Worm (Caenorhabditis elegans) whole organism, early embryonic: ENCODE measurements around the gene nspg-12.

Experiments
- B0310.2 ChIP-seq: sonication (generic microtip); optimal IDR thresholded peaks from 2 replicates; lab custom pipeline; 2016; ENCODE audit warnings: mild to moderate bottlenecking, missing genetic modification characterization, missing compliant biosample characterization
- F13C5.2 ChIP-seq: sonication (generic microtip); optimal IDR thresholded peaks from 2 replicates; lab custom pipeline; 2017; ENCODE audit warnings: mild to moderate bottlenecking, missing genetic modification characterization, inconsistent platforms, missing compliant biosample characterization
- aly-1 ChIP-seq: sonication (generic microtip); optimal IDR thresholded peaks from 2 replicates; lab custom pipeline; 2016; ENCODE audit warnings: missing genetic modification characterization, missing compliant biosample characterization
- ama-1 ChIP-seq: fragments of 150-350 bp; optimal IDR thresholded peaks from 2 replicates; lab custom pipeline; 2014
- ceh-13 ChIP-seq: fragments of 200-800 bp; sonication (Bioruptor generic); optimal IDR thresholded peaks from 2 replicates; lab custom pipeline; 2018; ENCODE audit warnings: mild to moderate bottlenecking, missing genetic modification characterization, missing compliant biosample characterization
- ceh-36 ChIP-seq: sonication (generic microtip); optimal IDR thresholded peaks from 2 replicates; lab custom pipeline; 2016; ENCODE audit warnings: missing genetic modification characterization, inconsistent platforms, missing compliant biosample characterization
- ets-7 ChIP-seq: sonication (generic microtip); optimal IDR thresholded peaks from 2 replicates; lab custom pipeline; 2016; ENCODE audit warnings: missing genotype, missing genetic modification characterization, missing compliant biosample characterization
- flt-1 ChIP-seq: fragments of 200-800 bp; sonication (Bioruptor generic); IDR thresholded peaks from 2 replicates; pipeline ENCODE4 v1.3.6; 2022; ENCODE audit warnings: missing genetic modification characterization, missing compliant biosample characterization
- hmbx-1 ChIP-seq: sonication (generic microtip); optimal IDR thresholded peaks from 2 replicates; lab custom pipeline; 2016; ENCODE audit warnings: mild to moderate bottlenecking, missing genetic modification characterization, missing compliant biosample characterization
- hmg-4 ChIP-seq: fragments of 200-800 bp; sonication (Bioruptor generic); optimal IDR thresholded peaks from 2 replicates; lab custom pipeline; 2018; ENCODE audit warnings: mild to moderate bottlenecking, missing genetic modification characterization, missing compliant biosample characterization
- hnd-1 ChIP-seq: sonication (generic microtip); optimal IDR thresholded peaks from 2 replicates; lab custom pipeline; 2016; ENCODE audit warnings: missing genetic modification characterization, missing compliant biosample characterization
- pes-1 ChIP-seq: fragments of 200-800 bp; sonication (Bioruptor generic); IDR thresholded peaks from 2 replicates; pipeline ENCODE4 v1.3.6; 2022; ENCODE audit warnings: missing genetic modification reagents, missing genetic modification characterization, missing compliant biosample characterization
- scrt-1 ChIP-seq: fragments of 200-800 bp; sonication (Bioruptor generic); IDR thresholded peaks from 2 replicates; pipeline ENCODE4 v1.3.6; 2022; ENCODE audit warnings: missing genetic modification characterization, missing compliant biosample characterization
- sea-1 ChIP-seq: fragments of 200-800 bp; sonication (Bioruptor generic); conservative IDR thresholded peaks from 2 replicates; pipeline ENCODE4 v1.3.6; 2022; ENCODE audit warnings: missing genetic modification characterization, missing compliant biosample characterization
- tbx-11 ChIP-seq: fragments of 200-800 bp; sonication (Bioruptor generic); IDR thresholded peaks from 2 replicates; pipeline ENCODE4 v1.3.6; 2022; ENCODE audit warnings: missing genetic modification characterization, missing compliant biosample characterization
- tbx-37 ChIP-seq: fragments of 200-800 bp; sonication (Bioruptor generic); conservative IDR thresholded peaks from 2 replicates; pipeline ENCODE4 v1.3.6; 2022; ENCODE audit warnings: missing genetic modification reagents, missing genetic modification characterization, missing compliant biosample characterization
- tra-4 ChIP-seq: sonication (generic microtip); optimal IDR thresholded peaks from 2 replicates; lab custom pipeline; 2017; ENCODE audit warnings: missing genetic modification characterization, missing compliant biosample characterization

nspg-12 gene

DNA sequence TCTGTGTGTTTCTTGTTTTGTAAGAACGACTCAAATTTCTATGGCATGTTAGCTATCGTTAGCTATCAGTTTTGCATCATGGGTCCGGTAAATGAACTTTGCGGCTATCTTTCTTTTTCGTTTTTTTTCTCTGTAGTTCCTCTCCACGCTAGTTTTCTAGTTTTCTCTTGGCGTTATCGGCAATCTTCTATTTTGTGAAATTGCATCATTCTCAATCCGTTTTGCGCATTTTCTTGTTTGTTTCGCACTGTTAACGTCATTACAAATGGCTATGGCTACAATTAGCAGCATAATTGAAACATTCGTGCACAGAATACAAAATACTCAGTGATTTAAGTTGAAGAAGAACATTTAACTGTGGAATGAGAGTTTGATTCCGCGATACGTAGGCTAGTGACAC lies 44.1 kb upstream of the nspg-12 start:
- TF ChIP-seq ceh-13 (no peak), hmg-4 (GFP tag; lab: Kevin White, UChicago) (no peak), tra-4 (tag; lab: Kevin White, UChicago) (no peak), ama-1 (lab: Kevin White, UChicago) (no peak), hnd-1 (tag; lab: Kevin White, UChicago) (no peak)

DNA sequence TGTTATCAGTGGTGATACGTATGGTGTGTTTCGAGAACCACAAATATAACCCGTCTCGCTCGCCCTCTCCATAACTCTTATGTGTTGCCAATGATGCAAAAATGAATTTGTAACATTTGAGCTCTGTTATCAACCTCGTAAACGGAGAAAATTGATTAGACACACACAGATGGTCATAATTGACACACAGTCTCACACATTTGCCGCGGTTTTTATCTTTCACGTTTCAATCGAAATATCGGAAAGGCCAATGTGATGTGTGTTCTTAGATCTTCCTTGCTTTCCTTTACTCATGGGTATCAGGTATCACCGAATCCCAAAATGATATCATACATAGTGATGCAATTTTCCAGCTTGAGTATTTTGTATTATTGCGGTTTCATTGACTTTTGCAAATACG lies 43.5 kb upstream of the nspg-12 start:
- TF ChIP-seq tbx-37 (no peak), flt-1 (GFP tag; lab: Robert Waterston, UW) (no peak), hmg-4 (GFP tag; lab: Kevin White, UChicago) (no peak), ama-1 (lab: Kevin White, UChicago) (no peak), ets-7 (tag; lab: Kevin White, UChicago) (no peak), hmbx-1 (tag; lab: Kevin White, UChicago) (no peak), sea-1 (GFP tag; lab: Robert Waterston, UW) (no peak), pes-1 (no peak), hnd-1 (tag; lab: Kevin White, UChicago) (no peak), scrt-1 (GFP tag; lab: Robert Waterston, UW) (no peak), ceh-36 (tag; lab: Kevin White, UChicago) (no peak), ceh-13 (no peak), B0310.2 (tag; lab: Kevin White, UChicago) (no peak), tra-4 (tag; lab: Kevin White, UChicago) (no peak), tbx-11 (GFP tag; lab: Robert Waterston, UW) (no peak), aly-1 (no peak), F13C5.2 (tag; lab: Kevin White, UChicago) (no peak)

DNA sequence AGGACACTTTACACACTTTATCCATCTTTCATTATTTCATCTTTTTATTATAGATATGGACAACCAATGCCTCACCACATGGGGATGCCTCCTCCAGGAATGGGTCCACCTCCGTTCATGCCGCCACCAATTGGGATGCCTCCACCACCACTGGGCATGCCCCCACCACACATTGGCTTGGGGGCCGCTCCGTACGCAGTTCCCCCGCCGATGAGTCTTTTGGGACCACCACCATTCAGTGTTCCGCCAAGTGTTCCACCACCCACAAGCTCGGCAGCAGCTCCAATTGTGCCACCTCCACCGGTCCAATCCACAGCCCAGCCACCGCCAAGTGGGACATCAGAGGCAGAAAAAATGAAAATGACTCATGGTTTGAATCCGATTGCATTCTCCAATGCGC lies 42.3 kb upstream of the nspg-12 start:
- TF ChIP-seq aly-1 (peak; percentile 50), tbx-11 (GFP tag; lab: Robert Waterston, UW) (no peak)

DNA sequence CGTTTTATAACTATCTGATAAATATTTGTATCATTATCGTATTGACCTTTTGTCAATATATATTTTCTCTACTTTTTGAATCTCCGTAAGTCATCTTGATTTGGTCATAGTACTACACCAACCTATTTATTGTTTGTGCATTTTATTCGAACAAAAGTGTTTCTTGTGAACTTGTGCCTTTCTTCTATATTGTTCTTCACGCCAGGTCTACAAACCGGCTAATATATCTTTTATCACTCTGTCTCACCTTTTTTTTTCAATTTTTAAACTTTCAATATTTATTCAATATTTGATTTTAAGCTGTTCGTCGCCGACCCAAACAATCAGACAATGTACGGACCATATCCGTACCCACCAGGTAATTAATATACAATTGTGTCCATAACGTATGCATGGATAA lies 41.0 kb upstream of the nspg-12 start, which contains the start of gene hrpa-2:
hrpa-2 (plus strand) TSS at position 301 of the 400 bp plus-strand sequence.
- TF ChIP-seq ceh-13 (no peak), B0310.2 (tag; lab: Kevin White, UChicago) (no peak), hmg-4 (GFP tag; lab: Kevin White, UChicago) (no peak), tbx-11 (GFP tag; lab: Robert Waterston, UW) (no peak)

DNA sequence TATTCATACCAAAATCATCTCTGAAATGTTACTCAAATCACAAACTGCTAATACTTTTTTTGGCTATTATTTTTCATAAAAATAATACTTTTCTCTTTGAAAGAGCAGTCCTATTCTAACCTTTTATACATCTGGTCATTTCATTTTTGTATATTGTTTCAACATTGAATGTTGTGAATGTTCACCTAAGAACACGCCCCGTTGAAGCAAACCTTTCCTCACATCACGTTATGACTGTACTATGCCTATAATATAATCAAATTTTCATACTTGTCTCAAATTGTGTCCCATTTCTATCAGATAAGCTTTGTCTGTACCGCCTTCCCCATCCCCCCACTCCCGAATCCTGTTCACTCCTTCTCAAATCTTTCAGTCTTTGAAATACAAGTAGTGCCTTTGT lies 38.8 kb upstream of the nspg-12 start:
- TF ChIP-seq sea-1 (GFP tag; lab: Robert Waterston, UW) (no peak), aly-1 (no peak), flt-1 (GFP tag; lab: Robert Waterston, UW) (no peak), hmg-4 (GFP tag; lab: Kevin White, UChicago) (no peak), scrt-1 (GFP tag; lab: Robert Waterston, UW) (no peak), hnd-1 (tag; lab: Kevin White, UChicago) (no peak)

DNA sequence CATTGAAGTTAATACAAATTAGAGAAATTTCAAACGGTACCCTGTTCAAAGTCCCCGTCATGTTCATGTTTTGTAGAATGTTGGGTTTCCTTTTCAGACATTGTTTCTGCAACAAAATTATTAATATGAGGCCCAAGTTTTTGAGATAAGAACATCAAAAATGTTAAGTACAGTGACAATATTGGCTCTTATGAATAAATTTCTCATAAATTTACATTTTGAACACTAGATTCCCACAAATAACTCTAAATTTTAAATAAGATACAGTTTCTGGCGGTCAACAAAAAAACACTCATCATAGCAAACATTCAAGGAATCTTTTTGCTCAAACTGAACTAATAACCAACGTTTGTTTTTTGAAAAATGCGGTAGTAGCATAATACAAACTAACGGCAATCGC lies 30.8 kb upstream of the nspg-12 start, which contains the start of gene H28G03.3:
H28G03.3 (minus strand) TSS at position 101 of the 400 bp plus-strand sequence.
- TF ChIP-seq tra-4 (tag; lab: Kevin White, UChicago): no peak
- no peak for TF ChIP-seq flt-1 (GFP tag; lab: Robert Waterston, UW)
- no peak for TF ChIP-seq ceh-13
- no peak for TF ChIP-seq aly-1
- TF ChIP-seq hmbx-1 (tag; lab: Kevin White, UChicago): no peak
- no peak for TF ChIP-seq scrt-1 (GFP tag; lab: Robert Waterston, UW)
- TF ChIP-seq tbx-37: no peak
- no peak for TF ChIP-seq sea-1 (GFP tag; lab: Robert Waterston, UW)
- no peak for TF ChIP-seq ama-1 (lab: Kevin White, UChicago)
- TF ChIP-seq B0310.2 (tag; lab: Kevin White, UChicago): no peak

DNA sequence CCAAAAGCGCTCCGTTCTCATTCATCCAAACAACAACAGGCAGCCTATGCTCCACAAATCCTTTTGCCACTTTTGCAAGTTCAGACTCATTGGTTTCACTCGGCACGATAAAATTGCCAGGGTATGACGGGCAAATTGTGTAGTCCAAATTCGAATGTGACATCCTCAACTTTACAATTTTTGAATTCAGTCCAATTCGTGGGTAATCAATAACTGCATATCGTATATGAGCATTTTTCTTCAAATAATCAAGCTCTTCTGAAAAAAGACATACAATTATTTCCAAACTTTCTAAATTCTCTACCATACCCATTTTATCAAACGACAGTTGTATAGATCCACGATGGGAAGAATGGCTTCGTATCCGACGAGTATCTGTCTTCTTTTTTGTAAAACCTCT lies 18.9 kb upstream of the nspg-12 start:
- TF ChIP-seq ama-1 (lab: Kevin White, UChicago): no peak
- TF ChIP-seq hmg-4 (GFP tag; lab: Kevin White, UChicago): no peak
- no peak for TF ChIP-seq hmbx-1 (tag; lab: Kevin White, UChicago)
- TF ChIP-seq B0310.2 (tag; lab: Kevin White, UChicago): no peak
- no peak for TF ChIP-seq tbx-11 (GFP tag; lab: Robert Waterston, UW)
- no peak for TF ChIP-seq flt-1 (GFP tag; lab: Robert Waterston, UW)
- TF ChIP-seq sea-1 (GFP tag; lab: Robert Waterston, UW): no peak
- TF ChIP-seq F13C5.2 (tag; lab: Kevin White, UChicago): no peak
- no peak for TF ChIP-seq ets-7 (tag; lab: Kevin White, UChicago)
- TF ChIP-seq hnd-1 (tag; lab: Kevin White, UChicago): no peak
- TF ChIP-seq pes-1: no peak
- TF ChIP-seq tra-4 (tag; lab: Kevin White, UChicago): no peak

DNA sequence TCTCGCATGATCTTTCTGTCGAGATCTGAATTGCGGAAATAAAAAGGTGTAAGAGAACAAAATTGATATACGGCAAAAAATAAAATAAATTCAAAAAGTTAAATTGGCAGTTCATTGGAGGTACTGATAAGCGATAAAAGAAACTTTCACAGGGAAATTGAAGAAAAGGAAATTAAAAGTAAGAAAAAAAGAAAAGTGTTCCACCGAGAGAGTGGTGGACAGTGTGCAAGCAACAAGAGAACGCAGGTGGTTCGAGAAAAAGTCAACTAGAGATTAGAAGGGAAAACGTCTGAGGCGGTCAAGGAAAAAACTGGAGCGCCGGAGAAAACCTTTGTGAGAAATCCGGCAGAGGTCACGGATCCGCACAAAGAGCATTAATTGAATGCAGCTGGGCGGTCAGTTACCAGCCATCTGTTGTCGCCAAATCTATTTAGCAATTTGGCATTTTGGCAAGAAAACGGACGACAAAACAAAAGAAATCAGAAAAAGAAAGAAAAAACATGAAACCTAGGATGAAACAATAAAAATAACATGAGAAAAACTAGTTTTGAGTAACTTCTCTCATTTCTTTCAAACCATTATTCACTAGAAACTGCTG lies 13.6 kb upstream of the nspg-12 start, which contains the start of gene mtm-5:
mtm-5 (minus strand) TSS at position 27 of the 598 bp plus-strand sequence.
- no peak for TF ChIP-seq hnd-1 (tag; lab: Kevin White, UChicago)
- no peak for TF ChIP-seq ama-1 (lab: Kevin White, UChicago)
- TF ChIP-seq tra-4 (tag; lab: Kevin White, UChicago): no peak
- no peak for TF ChIP-seq hmbx-1 (tag; lab: Kevin White, UChicago)
- TF ChIP-seq F13C5.2 (tag; lab: Kevin White, UChicago): no peak
- no peak for TF ChIP-seq hmg-4 (GFP tag; lab: Kevin White, UChicago)
- no peak for TF ChIP-seq scrt-1 (GFP tag; lab: Robert Waterston, UW)
- no peak for TF ChIP-seq flt-1 (GFP tag; lab: Robert Waterston, UW)
- TF ChIP-seq ceh-36 (tag; lab: Kevin White, UChicago): no peak
- TF ChIP-seq B0310.2 (tag; lab: Kevin White, UChicago): no peak
- no peak for TF ChIP-seq pes-1
- TF ChIP-seq ceh-13: no peak
- TF ChIP-seq sea-1 (GFP tag; lab: Robert Waterston, UW): no peak
- TF ChIP-seq tbx-11 (GFP tag; lab: Robert Waterston, UW): no peak
- TF ChIP-seq ets-7 (tag; lab: Kevin White, UChicago): no peak
- TF ChIP-seq aly-1: no peak
- no peak for TF ChIP-seq tbx-37
